Comparison of ENCODE assay signal across 3 fruit fly cellular contexts in the genomic region with DNA sequence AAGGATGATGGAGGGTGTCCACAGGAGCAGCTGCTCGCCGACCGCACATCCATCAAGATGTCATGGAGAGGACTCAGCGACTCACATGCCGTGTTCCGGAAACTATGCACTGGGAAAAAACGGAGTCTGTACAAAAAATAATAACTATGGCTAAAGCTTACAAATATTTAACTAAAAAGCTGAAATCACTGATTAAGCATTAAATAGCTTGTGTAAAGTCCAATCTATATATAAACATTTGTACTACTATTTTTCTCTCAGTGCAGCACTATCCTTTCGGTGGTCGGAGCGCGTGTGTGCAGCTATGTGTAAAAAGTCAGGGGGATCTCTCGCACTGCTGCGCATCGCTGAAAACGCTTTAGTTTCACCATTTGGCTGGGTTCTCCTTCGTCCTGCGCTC.
TF ChIP-seq lines count a peak whose summit lies in the region.

No protein-coding gene starts in this region.

- no peak for TF ChIP-seq CTCF in whole organism, embryonic (GFP tag; optimal IDR thresholded peaks at IDR 0.05; lab: Kevin White, UChicago)

TF ChIP-seq in whole organism, adult, 20 proteins besides CTCF, POLR2A, EP300 and RAD21:
- TF ChIP-seq toe (GFP tag; optimal IDR thresholded peaks at IDR 0.05; lab: Kevin White, UChicago), result no peak
- no peak for TF ChIP-seq CG7045 (GFP tag; optimal IDR thresholded peaks at IDR 0.05; lab: Kevin White, UChicago)
- no peak for TF ChIP-seq Crg-1 (GFP tag; optimal IDR thresholded peaks at IDR 0.05; lab: Kevin White, UChicago)
- peak; percentile 48 for TF ChIP-seq CG5204 (GFP tag; optimal IDR thresholded peaks at IDR 0.05; lab: Kevin White, UChicago)

TF ChIP-seq in whole organism, embryonic, 481 proteins besides CTCF, POLR2A, EP300 and RAD21 (continues in another document):
- TF ChIP-seq az2 (GFP tag; optimal IDR thresholded peaks at IDR 0.05; lab: Kevin White, UChicago) (no peak), crol (GFP tag; IDR thresholded peaks at IDR 0.05; lab: Robert Waterston, UW) (no peak), CG15269 (tag; optimal IDR thresholded peaks at IDR 0.05; lab: Kevin White, UChicago) (no peak), CG1602 (GFP tag; optimal IDR thresholded peaks at IDR 0.05; lab: Kevin White, UChicago) (no peak), prd (optimal IDR thresholded peaks at IDR 0.05; lab: Kevin White, UChicago) (no peak), prd (GFP tag; IDR thresholded peaks at IDR 0.05; lab: Robert Waterston, UW) (peak; percentile 47; the same call in 1 of the 3 replicates), p53 (GFP tag; optimal IDR thresholded peaks at IDR 0.05; lab: Kevin White, UChicago) (no peak), gcm (GFP tag; optimal IDR thresholded peaks at IDR 0.05; lab: Kevin White, UChicago) (no peak), CG11504 (tag; optimal IDR thresholded peaks at IDR 0.05; lab: Kevin White, UChicago) (peak; percentile 7), Dip2 (GFP tag; IDR thresholded peaks at IDR 0.05; lab: Robert Waterston, UW) (no peak), da (GFP tag; optimal IDR thresholded peaks at IDR 0.05; lab: Kevin White, UChicago) (no peak), Six4 (GFP tag; optimal IDR thresholded peaks at IDR 0.05; lab: Kevin White, UChicago) (no peak), CG13624 (GFP tag; optimal IDR thresholded peaks at IDR 0.05; lab: Kevin White, UChicago) (no peak), CG15073 (GFP tag; optimal IDR thresholded peaks at IDR 0.05; lab: Kevin White, UChicago) (no peak), CG1603 (tag; optimal IDR thresholded peaks at IDR 0.05; lab: Kevin White, UChicago) (no peak), CG14860 (GFP tag; IDR thresholded peaks at IDR 0.05; lab: Robert Waterston, UW; ENCODE audit: partially characterized antibody) (no peak), crp (GFP tag; optimal IDR thresholded peaks at IDR 0.05; lab: Kevin White, UChicago) (no peak), tll (GFP tag; optimal IDR thresholded peaks at IDR 0.05; lab: Kevin White, UChicago) (no peak), Deaf1 (tag; optimal IDR thresholded peaks at IDR 0.05; lab: Kevin White, UChicago) (no peak), ewg (GFP tag; optimal IDR thresholded peaks at IDR 0.05; lab: Kevin White, UChicago) (no peak), sisA (GFP tag; IDR thresholded peaks at IDR 0.05; lab: Robert Waterston, UW) (peak; percentile 7; the same call in 1 of the 2 replicates), gsb-n (tag; optimal IDR thresholded peaks at IDR 0.05; lab: Kevin White, UChicago) (no peak), ttk (GFP tag; IDR thresholded peaks at IDR 0.05; lab: Robert Waterston, UW) (no peak), CHES-1-like (GFP tag; optimal IDR thresholded peaks at IDR 0.05; lab: Kevin White, UChicago) (no peak), salm (tag; optimal IDR thresholded peaks at IDR 0.05; lab: Kevin White, UChicago) (no peak), caup (GFP tag; optimal IDR thresholded peaks at IDR 0.05; lab: Kevin White, UChicago; ENCODE audit: severe bottlenecking) (no peak), CG2678 (tag; optimal IDR thresholded peaks at IDR 0.05; lab: Kevin White, UChicago) (peak; percentile 8), CG12769 (tag; optimal IDR thresholded peaks at IDR 0.05; lab: Kevin White, UChicago) (no peak), dysf (GFP tag; IDR thresholded peaks at IDR 0.05; lab: Robert Waterston, UW) (0 out of 3 replicates have a peak, but pooled peaks have one; percentile 27), ro (GFP tag; IDR thresholded peaks at IDR 0.05; lab: Robert Waterston, UW) (no peak), cad (GFP tag; optimal IDR thresholded peaks at IDR 0.05; lab: Kevin White, UChicago) (no peak), CG12744 (GFP tag; optimal IDR thresholded peaks at IDR 0.05; lab: Kevin White, UChicago) (no peak), CG11723 (GFP tag; optimal IDR thresholded peaks at IDR 0.05; lab: Kevin White, UChicago) (no peak), sima (GFP tag; optimal IDR thresholded peaks at IDR 0.05; lab: Kevin White, UChicago) (no peak), CG1529 (GFP tag; optimal IDR thresholded peaks at IDR 0.05; lab: Kevin White, UChicago) (no peak), CG13296 (GFP tag; optimal IDR thresholded peaks at IDR 0.05; lab: Kevin White, UChicago) (no peak), CG12071 (GFP tag; optimal IDR thresholded peaks at IDR 0.05; lab: Kevin White, UChicago) (no peak), ind (GFP tag; optimal IDR thresholded peaks at IDR 0.05; lab: Kevin White, UChicago) (no peak), CG11456 (GFP tag; IDR thresholded peaks at IDR 0.05; lab: Robert Waterston, UW) (no peak), CG7372 (GFP tag; IDR thresholded peaks at IDR 0.05; lab: Robert Waterston, UW) (no peak), Doc3 (GFP tag; IDR thresholded peaks at IDR 0.05; lab: Robert Waterston, UW; ENCODE audit: partially characterized antibody) (no peak), cas (GFP tag; IDR thresholded peaks at IDR 0.05; lab: Robert Waterston, UW) (no peak), CG14667 (GFP tag; IDR thresholded peaks at IDR 0.05; lab: Robert Waterston, UW) (no peak)

TF ChIP-seq in whole organism, prepupa, 60 proteins besides CTCF, POLR2A, EP300 and RAD21:
- peak; percentile 53; the same call in 1 of the 3 replicates for TF ChIP-seq CG6163 (GFP tag; IDR thresholded peaks at IDR 0.05; lab: Robert Waterston, UW)
- no peak for TF ChIP-seq Sox15 (GFP tag; optimal IDR thresholded peaks at IDR 0.05; lab: Kevin White, UChicago)
TF ChIP-seq in whole organism, prepupa: peak in this region for 1.
